Worm (Caenorhabditis elegans) whole organism, mixed stage, embryonic: Measurements from ENCODE around the gene W03F8.6.

Experiments
- M03D4.4 ChIP-seq: sonication (generic microtip); optimal IDR thresholded peaks from 2 replicates; lab custom pipeline; 2017; ENCODE audit warnings: mild to moderate bottlenecking, missing genetic modification characterization, missing compliant biosample characterization
- ceh-83 ChIP-seq: fragments of 200-800 bp; sonication (Bioruptor generic); optimal IDR thresholded peaks from 2 replicates; lab custom pipeline; 2018; ENCODE audit warnings: mild to moderate bottlenecking, missing genetic modification characterization, missing compliant biosample characterization
- cnd-1 ChIP-seq: fragments of 200-800 bp; sonication (Bioruptor generic); optimal IDR thresholded peaks from 2 replicates; lab custom pipeline; 2018; ENCODE audit warnings: mild to moderate bottlenecking, missing genetic modification characterization, missing compliant biosample characterization
- elt-3 ChIP-seq: fragments of 150-350 bp; optimal IDR thresholded peaks from 2 replicates; lab custom pipeline; 2014; ENCODE audit warnings: missing biosample characterization, missing genetic modification characterization
- lin-13 ChIP-seq: fragments of 150-350 bp; optimal IDR thresholded peaks from 2 replicates; lab custom pipeline; 2014; ENCODE audit warnings: missing biosample characterization, missing genetic modification characterization
- lin-32 ChIP-seq: fragments of 200-800 bp; sonication (Bioruptor generic); optimal IDR thresholded peaks from 2 replicates; lab custom pipeline; 2018; ENCODE audit warnings: mild to moderate bottlenecking, missing genetic modification characterization, missing compliant biosample characterization
- nhr-2 ChIP-seq: fragments of 150-350 bp; optimal IDR thresholded peaks from 2 replicates; lab custom pipeline; 2014; ENCODE audit warnings: missing biosample characterization, missing genetic modification characterization
- nhr-28 ChIP-seq: fragments of 150-350 bp; optimal IDR thresholded peaks from 2 replicates; lab custom pipeline; 2014; ENCODE audit warnings: missing biosample characterization, missing genetic modification characterization
- unc-39 ChIP-seq: fragments of 150-350 bp; optimal IDR thresholded peaks from 2 replicates; lab custom pipeline; 2014; ENCODE audit warnings: missing biosample characterization, missing genetic modification characterization
- unc-62 ChIP-seq: fragments of 150-350 bp; optimal IDR thresholded peaks from 2 replicates; lab custom pipeline; 2014; ENCODE audit warnings: missing biosample characterization, missing genetic modification reagents, missing genetic modification characterization
- zip-8 ChIP-seq: fragments of 150-350 bp; optimal IDR thresholded peaks from 2 replicates; lab custom pipeline; 2014; ENCODE audit warnings: missing biosample characterization, missing genetic modification characterization

ce11 chrIV:5137809-5138208 is 48.6 kb downstream of the W03F8.6 start:
- TF ChIP-seq nhr-2 = no peak
- no peak for TF ChIP-seq cnd-1
- no peak for TF ChIP-seq unc-62
- TF ChIP-seq ceh-83 (GFP tag; lab: Kevin White, UChicago) = no peak
- TF ChIP-seq lin-13 (tag; lab: Kevin White, UChicago) = no peak
- no peak for TF ChIP-seq unc-39 (tag; lab: Kevin White, UChicago)
- TF ChIP-seq nhr-28 (tag; lab: Kevin White, UChicago) = no peak
- TF ChIP-seq M03D4.4 (tag; lab: Kevin White, UChicago) = no peak
- TF ChIP-seq lin-32 (GFP tag; lab: Kevin White, UChicago) = no peak
- TF ChIP-seq elt-3 (tag; lab: Kevin White, UChicago) = no peak
- TF ChIP-seq zip-8 (tag; lab: Kevin White, UChicago) = no peak
